Fruit fly (Drosophila melanogaster): ENCODE measurements around the gene CG6418.
A peak's percentile ranks its signal among the peaks of the same experiment; 100 is the strongest.

Gene CG6418

dm6 chr3L:10851853-10852346 lies 26.9 kb downstream of the CG6418 start (continued):
- TF ChIP-seq lab (GFP tag; optimal IDR thresholded peaks at IDR 0.05) = no peak
- peak; percentile 25 for TF ChIP-seq Xbp1 (GFP tag; optimal IDR thresholded peaks at IDR 0.05)
- TF ChIP-seq CG12942 (GFP tag; optimal IDR thresholded peaks at IDR 0.05) = no peak
- TF ChIP-seq Dp (GFP tag; optimal IDR thresholded peaks at IDR 0.05) = no peak
- TF ChIP-seq pita (GFP tag; optimal IDR thresholded peaks at IDR 0.05) = no peak
- TF ChIP-seq CG4617 (GFP tag; optimal IDR thresholded peaks at IDR 0.05; ENCODE audit: borderline replicate concordance) = no peak
- no peak for TF ChIP-seq Nf-YA (GFP tag; IDR thresholded peaks at IDR 0.05)
- no peak for TF ChIP-seq sqz (GFP tag; optimal IDR thresholded peaks at IDR 0.05)
- TF ChIP-seq Sry-β (GFP tag; optimal IDR thresholded peaks at IDR 0.05) = no peak
- TF ChIP-seq Ets97D (GFP tag; optimal IDR thresholded peaks at IDR 0.05) = no peak
- TF ChIP-seq B-H1 (GFP tag; IDR thresholded peaks at IDR 0.05) = no peak
- no peak for TF ChIP-seq CG9876 (GFP tag; optimal IDR thresholded peaks at IDR 0.05)
- no peak for TF ChIP-seq bigmax (GFP tag; optimal IDR thresholded peaks at IDR 0.05)
- TF ChIP-seq nmo (GFP tag; optimal IDR thresholded peaks at IDR 0.05) = peak; percentile 71
- no peak for TF ChIP-seq onecut (GFP tag; IDR thresholded peaks at IDR 0.05)
- no peak for TF ChIP-seq Atf-2 (GFP tag; optimal IDR thresholded peaks at IDR 0.05)
- TF ChIP-seq CG31388 (GFP tag; optimal IDR thresholded peaks at IDR 0.05) = no peak
- no peak for TF ChIP-seq CG42726 (GFP tag; IDR thresholded peaks at IDR 0.05; ENCODE audit: partially characterized antibody)
- TF ChIP-seq gsb (GFP tag; IDR thresholded peaks at IDR 0.05) = no peak
- TF ChIP-seq trh (GFP tag; optimal IDR thresholded peaks at IDR 0.05) = no peak
- TF ChIP-seq CG18262 (tag; optimal IDR thresholded peaks at IDR 0.05) = peak; percentile 87
- TF ChIP-seq Asciz (GFP tag; optimal IDR thresholded peaks at IDR 0.05) = no peak
- TF ChIP-seq esg (GFP tag; conservative IDR thresholded peaks at IDR 0.05) = no peak
- no peak for TF ChIP-seq Myb (GFP tag; optimal IDR thresholded peaks at IDR 0.05)
- no peak for TF ChIP-seq Jarid2 (GFP tag; optimal IDR thresholded peaks at IDR 0.05)
- TF ChIP-seq Hr39 (optimal IDR thresholded peaks at IDR 0.05) = no peak
- TF ChIP-seq scrt (GFP tag; optimal IDR thresholded peaks at IDR 0.05) = no peak
- peak; percentile 39 for TF ChIP-seq CG11504 (tag; optimal IDR thresholded peaks at IDR 0.05)
- no peak for TF ChIP-seq CG5953 (GFP tag; IDR thresholded peaks at IDR 0.05)
- no peak for TF ChIP-seq abd-A (tag; optimal IDR thresholded peaks at IDR 0.05)
- no peak for TF ChIP-seq stwl (tag; optimal IDR thresholded peaks at IDR 0.05)
- peak; percentile 52 for TF ChIP-seq CG12391 (tag; optimal IDR thresholded peaks at IDR 0.05)
- TF ChIP-seq CG7839 (tag; optimal IDR thresholded peaks at IDR 0.05) = peak; percentile 41
- TF ChIP-seq CG15011 (GFP tag; optimal IDR thresholded peaks at IDR 0.05) = no peak
- no peak for TF ChIP-seq fru (optimal IDR thresholded peaks at IDR 0.05)
- TF ChIP-seq unc-4 (GFP tag; IDR thresholded peaks at IDR 0.05; ENCODE audit: partially characterized antibody) = no peak
- TF ChIP-seq schlank (tag; optimal IDR thresholded peaks at IDR 0.05) = no peak
- no peak for TF ChIP-seq cwo (GFP tag; optimal IDR thresholded peaks at IDR 0.05)
- TF ChIP-seq Stat92E (GFP tag; optimal IDR thresholded peaks at IDR 0.05) = no peak
- no peak for TF ChIP-seq CG8359 (GFP tag; optimal IDR thresholded peaks at IDR 0.05; ENCODE audit: borderline replicate concordance)
- TF ChIP-seq Hmx (GFP tag; optimal IDR thresholded peaks at IDR 0.05) = no peak
- TF ChIP-seq CG3281 (GFP tag; optimal IDR thresholded peaks at IDR 0.05) = no peak
- TF ChIP-seq CG2678 (tag; optimal IDR thresholded peaks at IDR 0.05) = peak; percentile 45
- no peak for TF ChIP-seq pho (GFP tag; optimal IDR thresholded peaks at IDR 0.05)
- peak in 1 of 2 experiments; percentile 34 for TF ChIP-seq bsh (GFP tag; optimal IDR thresholded peaks at IDR 0.05)
- no peak for TF ChIP-seq cg (GFP tag; optimal IDR thresholded peaks at IDR 0.05)
- no peak for TF ChIP-seq NC2α (GFP tag; optimal IDR thresholded peaks at IDR 0.05)
- TF ChIP-seq tna (GFP tag; IDR thresholded peaks at IDR 0.05; ENCODE audit: partially characterized antibody) = no peak
- TF ChIP-seq CG7786 (GFP tag; optimal IDR thresholded peaks at IDR 0.05) = no peak
- TF ChIP-seq CG14667 (GFP tag; IDR thresholded peaks at IDR 0.05) = no peak
- no peak for TF ChIP-seq H15 (GFP tag; IDR thresholded peaks at IDR 0.05)
